Worm (Caenorhabditis elegans): ENCODE measurements around the gene srlf-14.

srlf-14 gene

DNA sequence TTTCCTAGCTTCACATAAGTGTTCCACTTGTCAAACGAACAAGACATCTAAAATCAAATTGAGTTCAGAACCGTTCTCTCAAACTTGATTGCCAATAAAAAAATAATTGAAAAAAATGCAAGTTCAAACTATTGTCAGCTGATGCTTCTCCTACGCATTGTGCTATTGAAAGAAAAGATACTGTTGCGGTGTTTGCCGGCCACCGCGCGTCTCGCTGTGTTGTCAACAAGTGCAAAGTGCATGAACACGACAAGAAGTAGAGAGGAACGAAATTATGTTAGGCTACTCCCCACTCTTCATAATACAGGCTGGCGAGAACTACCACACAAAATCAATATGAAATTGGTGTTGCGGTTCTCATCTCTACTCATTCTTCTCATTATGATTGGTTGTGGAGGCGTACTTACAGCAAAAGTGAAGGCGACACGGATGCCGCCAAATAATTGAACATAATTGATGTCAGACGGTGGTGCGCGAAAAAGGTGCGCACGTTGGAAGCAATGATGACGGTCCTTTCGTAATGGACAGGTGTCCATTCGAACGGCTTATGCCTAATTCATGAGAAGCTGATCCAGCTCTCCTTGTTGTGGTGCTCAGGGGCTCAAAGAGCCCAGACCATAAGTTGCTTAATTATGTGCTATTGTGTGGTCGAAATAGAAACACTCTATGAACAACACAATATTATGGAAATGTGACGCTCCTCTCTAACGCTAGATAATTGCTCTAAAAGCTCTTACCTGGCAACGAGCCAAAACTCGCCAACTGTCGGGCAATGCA, 26.6 kb downstream of the srlf-14 start (continued):
- TF ChIP-seq pag-3 (tag; optimal IDR thresholded peaks at IDR 0.05; ENCODE audit: borderline replicate concordance) (no peak), sox-4 (tag; optimal IDR thresholded peaks at IDR 0.05) (no peak), madf-2 (tag; optimal IDR thresholded peaks at IDR 0.05) (no peak), lim-6 (tag; optimal IDR thresholded peaks at IDR 0.05) (no peak)

DNA sequence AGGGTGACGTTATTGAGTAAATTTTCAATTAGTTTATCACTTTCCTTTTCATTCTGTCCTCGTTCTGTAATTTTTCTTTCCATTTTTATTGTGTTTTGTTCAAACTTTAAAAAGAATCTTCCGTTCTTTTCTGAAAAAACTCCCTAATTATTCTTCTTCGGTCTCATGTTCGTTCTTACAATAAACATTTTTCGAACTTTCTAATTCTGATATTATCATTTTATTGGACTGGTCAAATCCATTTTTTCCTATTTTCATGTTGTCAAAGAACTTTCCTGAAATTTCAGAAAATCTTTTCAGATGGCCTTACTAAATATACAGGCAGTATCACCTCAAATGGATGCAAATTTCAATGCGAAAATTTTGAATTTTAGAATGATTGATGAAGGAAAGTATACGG, 30.1 kb downstream of the srlf-14 start, which contains the start of gene nish-1:
Gene nish-1, plus strand, starts transcription at position 301 of the 400 bp plus-strand sequence.
- TF ChIP-seq pha-4 (tag; optimal IDR thresholded peaks at IDR 0.05), result no peak

ce11 chrIV:10861102-10861501, 33.1 kb downstream of the srlf-14 start, which contains the start of gene rbm-22:
Gene rbm-22 (plus strand): TSS chrIV:10861402.
- TF ChIP-seq ceh-48 (tag; optimal IDR thresholded peaks at IDR 0.05) (peak; percentile 5), fkh-6 (tag; optimal IDR thresholded peaks at IDR 0.05) (no peak), ahr-1 (tag; optimal IDR thresholded peaks at IDR 0.05) (no peak), ceh-9 (tag; optimal IDR thresholded peaks at IDR 0.05) (no peak), unc-3 (GFP tag; conservative IDR thresholded peaks at IDR 0.05) (no peak), unc-3 (tag; optimal IDR thresholded peaks at IDR 0.05) (no peak)

DNA sequence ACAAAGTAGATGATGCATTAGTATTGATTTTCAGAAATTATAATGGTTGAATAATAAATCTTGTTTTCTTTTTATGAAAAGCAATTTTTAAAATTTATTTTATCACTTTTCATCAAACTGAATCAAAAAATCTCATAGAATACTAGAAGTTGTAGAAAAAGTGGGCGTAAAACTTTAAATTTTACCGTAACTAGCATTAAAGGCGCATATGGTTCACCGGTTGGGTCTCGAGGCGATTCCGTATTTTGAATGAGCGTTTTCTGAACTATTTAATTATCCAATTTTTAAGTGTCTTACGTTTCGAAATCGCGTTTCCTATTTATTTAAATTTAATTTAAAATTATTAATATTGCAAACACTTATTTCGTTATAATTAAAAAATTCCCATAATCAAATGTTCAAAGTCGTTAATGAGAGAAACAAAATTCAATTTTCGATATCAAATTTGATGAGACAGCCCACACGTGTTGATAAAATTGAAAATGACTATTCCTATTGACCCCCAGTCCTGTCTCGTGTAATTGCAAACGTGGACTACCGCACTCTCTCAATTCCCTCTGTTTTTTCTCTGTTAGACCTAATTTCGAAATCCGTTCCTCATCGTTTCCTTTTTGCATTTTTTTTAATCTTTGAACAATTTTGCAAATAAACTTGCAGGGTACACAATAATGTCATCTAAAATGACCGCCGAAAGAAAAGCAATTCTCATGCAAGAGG, 35.7 kb downstream of the srlf-14 start, which contains the start of the genes T11G6.2 and hars-1:
Gene T11G6.2, minus strand, starts transcription at position 197 of the 717 bp plus-strand sequence.
Gene hars-1, plus strand, starts transcription at position 658 of the 717 bp plus-strand sequence.
- TF ChIP-seq ceh-19 (GFP tag; optimal IDR thresholded peaks at IDR 0.05), result no peak
- no peak for TF ChIP-seq che-1 (tag; optimal IDR thresholded peaks at IDR 0.05)
- peak; percentile 6 for TF ChIP-seq unc-42 (tag; optimal IDR thresholded peaks at IDR 0.05)

DNA sequence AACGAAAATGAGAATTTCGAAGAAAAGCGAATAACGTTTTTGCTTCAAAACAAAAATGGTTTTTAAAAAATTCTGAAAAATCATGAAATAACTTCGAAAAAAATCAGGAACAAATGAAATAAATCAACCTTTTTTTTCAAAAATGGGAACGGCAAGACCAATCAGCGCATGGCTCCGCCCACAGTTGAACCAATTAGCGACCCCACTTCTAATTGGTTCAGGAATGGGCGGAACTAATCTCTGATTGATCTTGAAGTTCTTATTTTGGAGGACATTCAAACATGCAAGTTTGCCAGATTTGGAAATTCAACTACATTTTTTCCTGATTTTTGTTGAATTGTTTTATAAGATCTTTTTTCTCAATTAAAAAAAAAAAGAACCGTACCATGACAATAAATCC, 38.2 kb downstream of the srlf-14 start:
- TF ChIP-seq nfya-1 (tag; optimal IDR thresholded peaks at IDR 0.05) (peak; percentile 30), mec-3 (tag; optimal IDR thresholded peaks at IDR 0.05; ENCODE audit: borderline replicate concordance) (no peak)

DNA sequence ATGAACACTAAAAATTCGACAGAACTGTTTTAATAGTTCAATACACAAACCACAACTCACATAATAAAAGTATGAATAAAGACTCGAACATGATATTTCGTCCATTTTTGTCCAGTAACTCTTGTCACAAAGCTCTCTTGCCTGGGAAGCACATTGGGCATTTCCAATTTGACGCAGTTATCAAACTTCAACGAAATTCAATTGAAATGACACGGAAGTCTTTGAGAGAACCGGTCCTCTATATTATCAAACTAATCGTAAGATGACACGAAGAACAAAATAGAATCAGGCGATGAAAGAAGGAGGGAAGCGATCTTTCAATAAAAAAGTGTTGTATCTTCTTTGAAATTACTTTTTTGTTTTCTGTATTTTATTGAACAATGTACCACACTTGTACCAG, 39.1 kb downstream of the srlf-14 start, which contains the start of gene T11G6.3:
Gene T11G6.3, minus strand, starts transcription at position 189 of the 400 bp plus-strand sequence.
- TF ChIP-seq syd-9 (tag; optimal IDR thresholded peaks at IDR 0.05) (no peak), pha-4 (tag; optimal IDR thresholded peaks at IDR 0.05) (no peak), ceh-19 (GFP tag; optimal IDR thresholded peaks at IDR 0.05) (no peak), T23F11.4 (GFP tag; optimal IDR thresholded peaks at IDR 0.05) (no peak), elt-2 (tag; optimal IDR thresholded peaks at IDR 0.05) (no peak), tbx-7 (tag; optimal IDR thresholded peaks at IDR 0.05) (no peak), hlh-13 (GFP tag; optimal IDR thresholded peaks at IDR 0.05) (no peak), tbx-2 (tag; optimal IDR thresholded peaks at IDR 0.05) (no peak), fkh-10 (GFP tag; optimal IDR thresholded peaks at IDR 0.05) (no peak)

ce11 chrIV:10854042-10854441, 40.1 kb downstream of the srlf-14 start:
- TF ChIP-seq lin-11 (tag; optimal IDR thresholded peaks at IDR 0.05) (no peak), C38D4.7 (GFP tag; optimal IDR thresholded peaks at IDR 0.05) (no peak), odd-2 (tag; optimal IDR thresholded peaks at IDR 0.05) (no peak), dmd-4 (tag; optimal IDR thresholded peaks at IDR 0.05; ENCODE audit: borderline replicate concordance) (no peak), Y22D7AL.16 (tag; optimal IDR thresholded peaks at IDR 0.05) (no peak), lim-6 (tag; optimal IDR thresholded peaks at IDR 0.05) (no peak), elt-2 (tag; optimal IDR thresholded peaks at IDR 0.05) (no peak), C08G9.2 (tag; optimal IDR thresholded peaks at IDR 0.05) (no peak), syd-9 (tag; optimal IDR thresholded peaks at IDR 0.05) (no peak), pat-9 (tag; optimal IDR thresholded peaks at IDR 0.05) (no peak), ama-1 (optimal IDR thresholded peaks at IDR 0.05) (no peak), pag-3 (tag; optimal IDR thresholded peaks at IDR 0.05; ENCODE audit: borderline replicate concordance) (no peak), ztf-16 (tag; optimal IDR thresholded peaks at IDR 0.05) (no peak), ceh-48 (tag; optimal IDR thresholded peaks at IDR 0.05) (no peak), ceh-2 (tag; optimal IDR thresholded peaks at IDR 0.05) (no peak), ceh-31 (tag; optimal IDR thresholded peaks at IDR 0.05) (no peak)

All from whole organism, late embryonic.